Fruit fly (Drosophila melanogaster) whole organism, wandering third instar larva: ENCODE results near the gene Pos.
A peak's percentile ranks its signal among the peaks of the same experiment; 100 is the strongest.

ENCODE experiments used
- Abd-B ChIP-seq: fragments of >200 bp; optimal IDR thresholded peaks from 2 replicates; lab custom pipeline; 2017; ENCODE audit warnings: missing biosample characterization, missing genetic modification characterization
- CG32264 ChIP-seq: fragments of 200-800 bp; sonication (Bioruptor generic); optimal IDR thresholded peaks from 2 replicates; lab custom pipeline; 2016; ENCODE audit warnings: missing biosample characterization, missing genetic modification characterization
- CG9705 ChIP-seq: fragments of 200-800 bp; sonication (Bioruptor generic); optimal IDR thresholded peaks from 2 replicates; lab custom pipeline; 2018; ENCODE audit warnings: missing biosample characterization, mild to moderate bottlenecking, missing genetic modification characterization
- CrebA ChIP-seq: fragments of 200-800 bp; sonication (Bioruptor generic); optimal IDR thresholded peaks from 2 replicates; lab custom pipeline; 2016; ENCODE audit warnings: missing biosample characterization, mild to moderate bottlenecking, missing genetic modification characterization, borderline replicate concordance
- Dfd ChIP-seq: fragments of >200 bp; optimal IDR thresholded peaks from 2 replicates; lab custom pipeline; 2017; ENCODE audit warnings: missing biosample characterization, missing genetic modification characterization
- Dif ChIP-seq: fragments of 200-275, 200-300 bp; sonication (Bioruptor generic); optimal IDR thresholded peaks from 2 replicates; lab custom pipeline; 2018; ENCODE audit warnings: missing biosample characterization, missing genetic modification characterization; ENCODE audit not compliant: partially characterized antibody
- GATAd ChIP-seq: sonication (Bioruptor generic); optimal IDR thresholded peaks from 2 replicates; lab custom pipeline; 2016; ENCODE audit warnings: missing biosample characterization, missing genetic modification characterization
- HLH106 ChIP-seq: fragments of 200-800 bp; optimal IDR thresholded peaks from 3 replicates; lab custom pipeline; 2019; ENCODE audit warnings: missing biosample characterization, mild to moderate bottlenecking, missing genetic modification characterization, moderate library complexity
- Hnf4 ChIP-seq: fragments of 200-800 bp; sonication (Bioruptor generic); optimal IDR thresholded peaks from 2 replicates; lab custom pipeline; 2016; ENCODE audit warnings: missing biosample characterization, mild to moderate bottlenecking, missing genetic modification characterization
- Hr78 ChIP-seq: fragments of >200 bp; optimal IDR thresholded peaks from 2 replicates; lab custom pipeline; 2017; ENCODE audit warnings: missing biosample characterization, missing genetic modification characterization
- Hr83 ChIP-seq: fragments of 200-300 bp; sonication (Bioruptor generic); optimal IDR thresholded peaks from 2 replicates; lab custom pipeline; 2016; ENCODE audit warnings: missing biosample characterization, mild to moderate bottlenecking, missing genetic modification characterization, moderate library complexity; ENCODE audit not compliant: poor library complexity, severe bottlenecking
- Jra ChIP-seq: sonication (Bioruptor generic); optimal IDR thresholded peaks from 2 replicates; lab custom pipeline; 2016; ENCODE audit warnings: missing biosample characterization, missing genetic modification characterization
- Mio ChIP-seq: sonication (Bioruptor generic); optimal IDR thresholded peaks from 2 replicates; lab custom pipeline; 2016; ENCODE audit warnings: missing biosample characterization, missing genetic modification characterization
- Myc ChIP-seq: fragments of >200 bp; optimal IDR thresholded peaks from 2 replicates; lab custom pipeline; 2017
- N ChIP-seq: fragments of >200 bp; optimal IDR thresholded peaks from 2 replicates; lab custom pipeline; 2018; ENCODE audit warnings: missing biosample characterization, missing external identifiers, missing genetic modification characterization
- OdsH ChIP-seq: fragments of 200-800 bp; sonication (Bioruptor generic); optimal IDR thresholded peaks from 2 replicates; lab custom pipeline; 2016; ENCODE audit warnings: missing biosample characterization, mild to moderate bottlenecking, missing genetic modification characterization
- Rel ChIP-seq, 2 experiments: fragments of 200-800 bp; sonication (Bioruptor generic) in 1 of 2; optimal IDR thresholded peaks; 2 replicates in 1 of 2; 3 replicates in 1 of 2; lab custom pipeline; 2016 to 2019; ENCODE audit warnings: mild to moderate bottlenecking in 2 of 2, missing biosample characterization in 2 of 2, missing genetic modification characterization in 2 of 2, moderate library complexity in 1 of 2
- Sp1 ChIP-seq: fragments of 200-800 bp; sonication (Bioruptor generic); optimal IDR thresholded peaks from 3 replicates; lab custom pipeline; 2019; ENCODE audit warnings: missing biosample characterization, mild to moderate bottlenecking, missing genetic modification characterization, moderate library complexity
- Vsx2 ChIP-seq: fragments of 200-300, 225-300 bp; sonication (Bioruptor generic); optimal IDR thresholded peaks from 2 replicates; lab custom pipeline; 2018; ENCODE audit warnings: missing biosample characterization, missing genetic modification characterization; ENCODE audit not compliant: partially characterized antibody
- br ChIP-seq: fragments of 200-800 bp; sonication (Bioruptor generic); optimal IDR thresholded peaks from 2 replicates; lab custom pipeline; 2016; ENCODE audit warnings: missing biosample characterization, missing genetic modification characterization
- brk ChIP-seq: fragments of 200-800 bp; sonication (Bioruptor generic); optimal IDR thresholded peaks from 2 replicates; lab custom pipeline; 2016; ENCODE audit warnings: missing biosample characterization, mild to moderate bottlenecking, missing genetic modification characterization
- dl ChIP-seq, 2 experiments: fragments of 175-275, 200-275 bp in 1 of 2; fragments of 200-275 bp in 1 of 2; sonication (Bioruptor generic); optimal IDR thresholded peaks; lab custom pipeline; 2018; ENCODE audit warnings: mild to moderate bottlenecking in 2 of 2, missing biosample characterization in 2 of 2, missing genetic modification characterization in 2 of 2, moderate library complexity in 2 of 2; ENCODE audit not compliant: partially characterized antibody in 2 of 2, insufficient read depth in 1 of 2
- dmrt93B ChIP-seq: fragments of 200-800 bp; sonication (Bioruptor generic); optimal IDR thresholded peaks from 2 replicates; lab custom pipeline; 2018; ENCODE audit warnings: missing biosample characterization, mild to moderate bottlenecking, missing genetic modification characterization
- dsf ChIP-seq: sonication (Bioruptor generic); optimal IDR thresholded peaks from 2 replicates; lab custom pipeline; 2016; ENCODE audit warnings: missing biosample characterization, missing genetic modification characterization, borderline replicate concordance
- foxo ChIP-seq, 2 experiments: fragments of 200-800 bp; sonication (Bioruptor generic); optimal IDR thresholded peaks; 2 replicates in 1 of 2; 3 replicates in 1 of 2; lab custom pipeline; 2016 to 2017; ENCODE audit warnings: missing biosample characterization in 2 of 2, missing genetic modification characterization in 2 of 2
- fru ChIP-seq: fragments of 200-800 bp; sonication (Bioruptor generic); optimal IDR thresholded peaks from 3 replicates; lab custom pipeline; 2016; ENCODE audit warnings: missing biosample characterization, mild to moderate bottlenecking, missing genetic modification characterization
- h ChIP-seq: fragments of 200-800 bp; sonication (Bioruptor generic); optimal IDR thresholded peaks from 3 replicates; lab custom pipeline; 2016; ENCODE audit warnings: missing biosample characterization, mild to moderate bottlenecking, missing genetic modification characterization
- lola ChIP-seq: fragments of >200 bp; optimal IDR thresholded peaks from 2 replicates; lab custom pipeline; 2017; ENCODE audit warnings: missing biosample characterization, missing genetic modification characterization
- pan ChIP-seq: fragments of >200 bp; optimal IDR thresholded peaks from 2 replicates; lab custom pipeline; 2017
- psq ChIP-seq: fragments of 200-800 bp; sonication (Bioruptor generic); optimal IDR thresholded peaks from 3 replicates; lab custom pipeline; 2017; ENCODE audit warnings: missing biosample characterization, mild to moderate bottlenecking, missing genetic modification characterization, moderate library complexity
- rgr ChIP-seq: fragments of 200-800 bp; sonication (Bioruptor generic); optimal IDR thresholded peaks from 3 replicates; lab custom pipeline; 2016; ENCODE audit warnings: missing biosample characterization, mild to moderate bottlenecking, missing genetic modification characterization
- sage ChIP-seq: fragments of 200-800 bp; sonication (Bioruptor generic); optimal IDR thresholded peaks from 2 replicates; lab custom pipeline; 2016; ENCODE audit warnings: missing biosample characterization, mild to moderate bottlenecking, missing genetic modification characterization
- sv ChIP-seq: fragments of 200-800 bp; sonication (Bioruptor generic); optimal IDR thresholded peaks from 3 replicates; lab custom pipeline; 2016; ENCODE audit warnings: missing biosample characterization, missing genetic modification characterization
- tai ChIP-seq: sonication (Bioruptor generic); optimal IDR thresholded peaks from 2 replicates; lab custom pipeline; 2016; ENCODE audit warnings: missing biosample characterization, missing genetic modification characterization
- usp ChIP-seq: fragments of >200 bp; optimal IDR thresholded peaks from 2 replicates; lab custom pipeline; 2017; ENCODE audit warnings: missing biosample characterization, missing genetic modification characterization
- woc ChIP-seq: sonication (Bioruptor generic); optimal IDR thresholded peaks from 2 replicates; lab custom pipeline; 2016; ENCODE audit warnings: missing biosample characterization, mild to moderate bottlenecking, missing genetic modification characterization

The Pos gene

DNA sequence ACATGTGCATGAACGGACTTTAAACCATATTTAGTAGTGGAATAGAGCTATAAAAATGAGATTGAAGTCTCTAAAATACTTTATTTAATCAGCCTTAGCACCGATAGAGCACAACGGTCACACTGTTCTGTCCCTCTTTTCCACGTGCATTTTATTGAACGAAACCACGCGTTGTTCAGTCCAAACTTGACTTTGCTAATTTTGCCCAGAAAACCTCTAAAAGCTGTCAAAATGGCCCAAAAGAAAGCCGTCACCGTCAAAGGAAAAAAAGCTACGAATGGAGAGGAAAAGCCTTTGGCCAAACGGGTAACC is 14.3 kb downstream of the Pos start:
- peak; percentile 21 for TF ChIP-seq Hr78 (GFP tag; lab: Kevin White, UChicago)
- no peak for TF ChIP-seq OdsH (GFP tag; lab: Kevin White, UChicago)
- TF ChIP-seq foxo (GFP tag; optimal IDR thresholded peaks at IDR 0.05; lab: Kevin White, UChicago), result no peak
- TF ChIP-seq tai (GFP tag; lab: Kevin White, UChicago), result no peak
- TF ChIP-seq N (GFP tag; lab: Kevin White, UChicago), result peak; percentile 71

dm6 chr3R:32060214-32060613 is 22.1 kb downstream of the Pos start:
- TF ChIP-seq woc (GFP tag; lab: Kevin White, UChicago), result no peak
- TF ChIP-seq dsf, result no peak
- no peak for TF ChIP-seq CG9705 (GFP tag; lab: Kevin White, UChicago)
- TF ChIP-seq Abd-B (GFP tag; lab: Kevin White, UChicago), result no peak
- no peak for TF ChIP-seq N (GFP tag; lab: Kevin White, UChicago)
- TF ChIP-seq CG32264, result no peak
- TF ChIP-seq foxo (GFP tag; optimal IDR thresholded peaks at IDR 0.05; lab: Kevin White, UChicago), result no peak
- TF ChIP-seq pan (lab: Kevin White, UChicago), result no peak
- no peak for TF ChIP-seq Dif (GFP tag; lab: Kevin White, UChicago)
- TF ChIP-seq sv (GFP tag; lab: Kevin White, UChicago), result no peak
- no peak for TF ChIP-seq lola (GFP tag; lab: Kevin White, UChicago)
- TF ChIP-seq rgr (GFP tag; lab: Kevin White, UChicago), result no peak
- TF ChIP-seq dl (GFP tag; optimal IDR thresholded peaks at IDR 0.05; lab: Kevin White, UChicago; ENCODE audit: insufficient read depth in 1 of 2, partially characterized antibody in 2 of 2), result no peak

- TF ChIP-seq usp (GFP tag; lab: Kevin White, UChicago) (no peak), Rel (GFP tag; optimal IDR thresholded peaks at IDR 0.05; lab: Kevin White, UChicago) (peak; percentile 26), Rel (tag; optimal IDR thresholded peaks at IDR 0.05; lab: Kevin White, UChicago) (peak; percentile 46), GATAd (GFP tag; lab: Kevin White, UChicago) (no peak), br (GFP tag; lab: Kevin White, UChicago) (no peak), dmrt93B (GFP tag; lab: Kevin White, UChicago) (no peak), woc (GFP tag; lab: Kevin White, UChicago) (peak; percentile 16), foxo (GFP tag; optimal IDR thresholded peaks at IDR 0.05; lab: Kevin White, UChicago) (peak in 1 of 2 experiments; percentile 35), Abd-B (GFP tag; lab: Kevin White, UChicago) (no peak), psq (GFP tag; lab: Kevin White, UChicago) (peak; percentile 86), CrebA (peak; percentile 76), Jra (GFP tag; lab: Kevin White, UChicago) (peak; percentile 48), Hr83 (GFP tag; lab: Kevin White, UChicago) (peak; percentile 10), pan (lab: Kevin White, UChicago) (no peak), Vsx2 (GFP tag; lab: Kevin White, UChicago) (no peak), CG9705 (GFP tag; lab: Kevin White, UChicago) (no peak), Sp1 (GFP tag; lab: Kevin White, UChicago) (peak; percentile 68), rgr (GFP tag; lab: Kevin White, UChicago) (peak; percentile 25), Hnf4 (GFP tag; lab: Kevin White, UChicago) (peak; percentile 61), Mio (GFP tag; lab: Kevin White, UChicago) (no peak), sage (GFP tag; lab: Kevin White, UChicago) (no peak), OdsH (GFP tag; lab: Kevin White, UChicago) (peak; percentile 8), fru (GFP tag; lab: Kevin White, UChicago) (peak; percentile 21), brk (GFP tag; lab: Kevin White, UChicago) (peak; percentile 88), Dif (GFP tag; lab: Kevin White, UChicago) (no peak), Dfd (GFP tag; lab: Kevin White, UChicago) (no peak), h (GFP tag; lab: Kevin White, UChicago) (peak; percentile 46), dsf (no peak), CG32264 (no peak), tai (GFP tag; lab: Kevin White, UChicago) (peak; percentile 53), HLH106 (no peak), Myc (no peak), sv (GFP tag; lab: Kevin White, UChicago) (no peak)
Measured at dm6 chr3R:32068110-32068685, 30.1 kb downstream of the Pos start, which contains the start of gene Map205. Map205 (minus strand) TSS chr3R:32068441.
